Worm (Caenorhabditis elegans) whole organism, mixed stage, embryonic: ENCODE measurements around the gene ceh-75.

Source experiments
- M03D4.4 ChIP-seq: sonication (generic microtip); optimal IDR thresholded peaks from 2 replicates; lab custom pipeline; 2017; ENCODE audit warnings: mild to moderate bottlenecking, missing genetic modification characterization, missing compliant biosample characterization
- blmp-1 ChIP-seq: fragments of 150-350 bp; optimal IDR thresholded peaks from 2 replicates; lab custom pipeline; 2014; ENCODE audit warnings: missing biosample characterization, missing genetic modification characterization
- ceh-39 ChIP-seq: fragments of 150-350 bp; optimal IDR thresholded peaks from 2 replicates; lab custom pipeline; 2014; ENCODE audit warnings: missing biosample characterization, missing genetic modification characterization
- ceh-43 ChIP-seq: fragments of 200-800 bp; sonication (Bioruptor generic); optimal IDR thresholded peaks from 2 replicates; lab custom pipeline; 2018; ENCODE audit warnings: mild to moderate bottlenecking, missing genetic modification characterization, moderate library complexity, missing compliant biosample characterization
- ceh-83 ChIP-seq: fragments of 200-800 bp; sonication (Bioruptor generic); optimal IDR thresholded peaks from 2 replicates; lab custom pipeline; 2018; ENCODE audit warnings: mild to moderate bottlenecking, missing genetic modification characterization, missing compliant biosample characterization
- ces-1 ChIP-seq: fragments of 150-350 bp; optimal IDR thresholded peaks from 2 replicates; lab custom pipeline; 2014; ENCODE audit warnings: missing biosample characterization, missing genetic modification reagents, missing genetic modification characterization
- cnd-1 ChIP-seq: fragments of 200-800 bp; sonication (Bioruptor generic); optimal IDR thresholded peaks from 2 replicates; lab custom pipeline; 2018; ENCODE audit warnings: mild to moderate bottlenecking, missing genetic modification characterization, missing compliant biosample characterization
- drap-1 ChIP-seq: fragments of 200-800 bp; sonication (Bioruptor generic); optimal IDR thresholded peaks from 3 replicates; lab custom pipeline; 2018; ENCODE audit warnings: mild to moderate bottlenecking, missing genetic modification characterization, missing compliant biosample characterization
- elt-1 ChIP-seq: sonication (generic microtip); optimal IDR thresholded peaks from 2 replicates; lab custom pipeline; 2017; ENCODE audit warnings: missing genetic modification characterization, mild to moderate bottlenecking, missing compliant biosample characterization, antibody characterized with exemption, moderate library complexity, borderline replicate concordance; ENCODE audit not compliant: insufficient read depth
- flh-1 ChIP-seq: fragments of 200-800 bp; sonication (Bioruptor generic); optimal IDR thresholded peaks from 2 replicates; lab custom pipeline; 2018; ENCODE audit warnings: mild to moderate bottlenecking, missing genetic modification characterization, moderate library complexity, missing compliant biosample characterization
- ham-2 ChIP-seq: fragments of 200-800 bp; sonication (Bioruptor generic); optimal IDR thresholded peaks from 2 replicates; lab custom pipeline; 2018; ENCODE audit warnings: mild to moderate bottlenecking, missing genetic modification characterization, missing compliant biosample characterization
- hlh-1 ChIP-seq: fragments of 150-350 bp; optimal IDR thresholded peaks from 2 replicates; lab custom pipeline; 2014; ENCODE audit warnings: missing biosample characterization, missing genetic modification reagents, missing genetic modification characterization
- lin-32 ChIP-seq: fragments of 200-800 bp; sonication (Bioruptor generic); optimal IDR thresholded peaks from 2 replicates; lab custom pipeline; 2018; ENCODE audit warnings: mild to moderate bottlenecking, missing genetic modification characterization, missing compliant biosample characterization
- mab-5 ChIP-seq: fragments of 150-350 bp; optimal IDR thresholded peaks from 2 replicates; lab custom pipeline; 2014; ENCODE audit warnings: missing biosample characterization, missing genetic modification characterization
- mep-1 ChIP-seq: fragments of 150-350 bp; optimal IDR thresholded peaks from 2 replicates; lab custom pipeline; 2017; ENCODE audit warnings: missing biosample characterization, missing genetic modification reagents, missing genetic modification characterization, inconsistent platforms
- mls-2 ChIP-seq: sonication (generic microtip); optimal IDR thresholded peaks from 2 replicates; lab custom pipeline; 2016; ENCODE audit warnings: mild to moderate bottlenecking, missing genetic modification characterization, moderate library complexity, missing compliant biosample characterization
- nhr-12 ChIP-seq: fragments of 150-350 bp; optimal IDR thresholded peaks from 2 replicates; lab custom pipeline; 2014; ENCODE audit warnings: missing biosample characterization, missing genetic modification characterization
- nhr-2 ChIP-seq: fragments of 150-350 bp; optimal IDR thresholded peaks from 2 replicates; lab custom pipeline; 2014; ENCODE audit warnings: missing biosample characterization, missing genetic modification characterization
- nhr-28 ChIP-seq: fragments of 150-350 bp; optimal IDR thresholded peaks from 2 replicates; lab custom pipeline; 2014; ENCODE audit warnings: missing biosample characterization, missing genetic modification characterization
- nhr-76 ChIP-seq: sonication (generic microtip); optimal IDR thresholded peaks from 2 replicates; lab custom pipeline; 2017; ENCODE audit warnings: missing biosample characterization, missing genetic modification characterization
- pha-4 ChIP-seq: fragments of 150-350 bp; optimal IDR thresholded peaks from 2 replicates; lab custom pipeline; 2018; ENCODE audit warnings: missing biosample characterization, missing genetic modification reagents, missing genetic modification characterization
- sem-2 ChIP-seq: fragments of 200-800 bp; sonication (Bioruptor generic); optimal IDR thresholded peaks from 2 replicates; lab custom pipeline; 2018; ENCODE audit warnings: mild to moderate bottlenecking, missing genetic modification characterization, missing compliant biosample characterization
- snpc-4 ChIP-seq: fragments of 150-350 bp; optimal IDR thresholded peaks from 2 replicates; lab custom pipeline; 2014; ENCODE audit warnings: missing biosample characterization, missing genetic modification characterization
- sptf-1 ChIP-seq: sonication (generic microtip); optimal IDR thresholded peaks from 2 replicates; lab custom pipeline; 2017; ENCODE audit warnings: mild to moderate bottlenecking, missing genetic modification characterization, moderate library complexity, missing compliant biosample characterization
- tbx-8 ChIP-seq: fragments of 200-800 bp; sonication (Bioruptor generic); optimal IDR thresholded peaks from 2 replicates; lab custom pipeline; 2018; ENCODE audit warnings: mild to moderate bottlenecking, missing genetic modification characterization, moderate library complexity, missing compliant biosample characterization
- unc-120 ChIP-seq: sonication (generic microtip); optimal IDR thresholded peaks from 2 replicates; lab custom pipeline; 2017; ENCODE audit warnings: missing genetic modification characterization, missing compliant biosample characterization; ENCODE audit not compliant: poor library complexity, severe bottlenecking
- unc-39 ChIP-seq: fragments of 150-350 bp; optimal IDR thresholded peaks from 2 replicates; lab custom pipeline; 2014; ENCODE audit warnings: missing biosample characterization, missing genetic modification characterization
- unc-62 ChIP-seq: fragments of 150-350 bp; optimal IDR thresholded peaks from 2 replicates; lab custom pipeline; 2014; ENCODE audit warnings: missing biosample characterization, missing genetic modification reagents, missing genetic modification characterization
- zip-8 ChIP-seq: fragments of 150-350 bp; optimal IDR thresholded peaks from 2 replicates; lab custom pipeline; 2014; ENCODE audit warnings: missing biosample characterization, missing genetic modification characterization
- ztf-11 ChIP-seq: fragments of 150-350 bp; optimal IDR thresholded peaks from 2 replicates; lab custom pipeline; 2014; ENCODE audit warnings: missing biosample characterization, missing genetic modification characterization

ceh-75 gene

ce11 chrV:9950861-9951260 lies 29.7 kb downstream of the ceh-75 start, which contains the start of gene ttr-46:
TSS of gene ttr-46 (plus strand) at chrV:9951233.
- TF ChIP-seq lin-32 (GFP tag; lab: Kevin White, UChicago) (no peak), nhr-76 (no peak), unc-39 (no peak), drap-1 (GFP tag; lab: Kevin White, UChicago) (no peak)

DNA sequence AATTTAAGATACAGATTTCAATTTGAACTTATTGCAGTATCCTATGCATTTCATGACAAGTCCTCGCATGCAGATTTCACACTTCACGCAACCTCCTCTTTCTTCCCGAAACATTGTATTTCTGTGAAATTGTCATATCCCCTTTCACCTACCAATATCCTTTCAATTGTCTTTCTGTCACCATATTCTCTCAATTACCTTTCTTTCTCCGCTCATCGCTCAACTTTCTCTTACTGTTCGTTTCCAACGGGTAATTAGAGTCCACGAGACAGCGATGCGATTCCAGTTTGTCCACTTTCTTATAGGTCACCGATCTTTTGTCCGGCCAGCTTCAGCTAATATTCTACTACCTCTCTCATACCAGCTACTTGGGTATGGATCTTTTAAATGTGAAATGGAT lies 31.3 kb downstream of the ceh-75 start, which contains the start of gene mam-5:
TSS of gene mam-5 (plus strand) at position 304 of the 400 bp plus-strand sequence.
- TF ChIP-seq drap-1 (GFP tag; lab: Kevin White, UChicago) (no peak), mls-2 (tag; lab: Kevin White, UChicago) (no peak), blmp-1 (peak; percentile 56), tbx-8 (GFP tag; lab: Kevin White, UChicago) (no peak), M03D4.4 (tag; lab: Kevin White, UChicago) (no peak)

- no peak for TF ChIP-seq unc-120
- no peak for TF ChIP-seq nhr-76
- TF ChIP-seq tbx-8 (GFP tag; lab: Kevin White, UChicago), result no peak
- TF ChIP-seq ceh-43 (GFP tag; lab: Kevin White, UChicago), result no peak
- TF ChIP-seq unc-62 (GFP tag; lab: Kevin White, UChicago), result no peak
- TF ChIP-seq flh-1 (GFP tag; lab: Kevin White, UChicago), result no peak
- TF ChIP-seq cnd-1, result no peak
- TF ChIP-seq ceh-39 (tag; lab: Kevin White, UChicago), result no peak
- TF ChIP-seq ham-2 (GFP tag; lab: Kevin White, UChicago), result no peak
Measured at ce11 chrV:9958231-9958630, 37.1 kb downstream of the ceh-75 start, which contains the start of gene anmt-3. TSS of gene anmt-3 (minus strand) at chrV:9958331.

DNA sequence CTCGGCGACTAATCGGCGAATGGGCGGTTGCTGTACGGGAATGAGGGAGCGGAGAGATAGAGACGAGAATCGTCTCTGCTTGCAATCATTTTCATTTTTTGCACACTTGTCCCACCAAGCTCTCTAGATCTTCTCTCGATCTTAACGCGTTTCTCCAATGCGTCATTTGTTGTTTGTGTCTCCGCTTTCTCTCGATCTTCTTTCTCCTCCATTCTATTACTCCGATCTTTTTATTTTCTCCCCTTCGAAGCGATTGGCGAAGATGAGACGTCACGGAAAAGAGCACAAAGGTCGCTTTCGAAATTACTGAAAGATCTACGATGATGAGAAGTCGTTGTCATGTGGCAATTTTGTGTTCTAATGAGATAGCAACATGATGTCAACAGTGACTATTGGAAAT lies 37.5 kb downstream of the ceh-75 start:
- TF ChIP-seq nhr-2 (no peak), ceh-39 (tag; lab: Kevin White, UChicago) (no peak), mls-2 (tag; lab: Kevin White, UChicago) (no peak), snpc-4 (tag; lab: Kevin White, UChicago) (no peak), hlh-1 (tag; lab: Kevin White, UChicago) (peak; percentile 98), nhr-12 (tag; lab: Kevin White, UChicago) (no peak), nhr-76 (no peak), unc-62 (GFP tag; lab: Kevin White, UChicago) (peak; percentile 66), ham-2 (GFP tag; lab: Kevin White, UChicago) (no peak), unc-120 (peak; percentile 66), ztf-11 (tag; lab: Kevin White, UChicago) (no peak), mab-5 (peak; percentile 35)

DNA sequence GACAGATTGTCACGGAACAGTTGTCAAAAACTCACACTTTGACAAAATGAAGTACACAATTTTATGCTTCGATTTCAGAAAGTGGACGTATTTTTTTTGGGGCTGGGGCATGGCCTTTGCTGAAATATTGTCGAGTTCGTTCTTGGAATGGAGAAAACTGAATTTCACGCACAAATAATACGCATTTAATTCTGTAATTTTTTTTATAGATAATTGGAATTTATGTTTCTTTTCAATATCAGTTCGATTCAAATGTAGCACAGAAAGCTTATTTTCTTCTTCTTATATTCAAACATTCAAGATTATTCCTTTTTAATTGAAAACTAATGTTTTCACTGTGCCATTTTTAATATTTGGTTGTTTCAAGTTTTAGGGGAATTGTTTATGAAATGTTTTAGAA lies 39.2 kb downstream of the ceh-75 start, which contains the start of gene T07C12.10:
TSS of gene T07C12.10 (minus strand) at position 101 of the 400 bp plus-strand sequence.
- no peak for TF ChIP-seq zip-8 (tag; lab: Kevin White, UChicago)
- no peak for TF ChIP-seq M03D4.4 (tag; lab: Kevin White, UChicago)
- TF ChIP-seq sem-2 (GFP tag; lab: Kevin White, UChicago), result no peak
- TF ChIP-seq blmp-1, result no peak
- TF ChIP-seq ceh-83 (GFP tag; lab: Kevin White, UChicago), result no peak
- TF ChIP-seq elt-1 (tag; lab: Kevin White, UChicago), result no peak
- no peak for TF ChIP-seq ceh-39 (tag; lab: Kevin White, UChicago)

ce11 chrV:9962394-9962793 lies 41.3 kb downstream of the ceh-75 start, which contains the start of gene madf-4:
TSS of gene madf-4 (minus strand) at chrV:9962494.
- TF ChIP-seq mep-1 (tag; lab: Kevin White, UChicago), result no peak
- TF ChIP-seq ces-1, result no peak
- no peak for TF ChIP-seq nhr-76
- no peak for TF ChIP-seq nhr-28
- TF ChIP-seq pha-4 (tag; lab: Kevin White, UChicago), result no peak
- no peak for TF ChIP-seq mls-2 (tag; lab: Kevin White, UChicago)
- TF ChIP-seq ceh-83 (GFP tag; lab: Kevin White, UChicago), result no peak
- TF ChIP-seq zip-8 (tag; lab: Kevin White, UChicago), result no peak
- TF ChIP-seq unc-120, result no peak
- TF ChIP-seq ham-2 (GFP tag; lab: Kevin White, UChicago), result no peak
- TF ChIP-seq hlh-1 (tag; lab: Kevin White, UChicago), result no peak
- no peak for TF ChIP-seq blmp-1
- TF ChIP-seq mab-5, result no peak
- TF ChIP-seq nhr-2, result no peak
- no peak for TF ChIP-seq ceh-43 (GFP tag; lab: Kevin White, UChicago)
- TF ChIP-seq sptf-1, result no peak
- TF ChIP-seq ztf-11 (tag; lab: Kevin White, UChicago), result no peak
- no peak for TF ChIP-seq lin-32 (GFP tag; lab: Kevin White, UChicago)
- no peak for TF ChIP-seq tbx-8 (GFP tag; lab: Kevin White, UChicago)
- TF ChIP-seq, all 35 proteins: peak for 0
